Worm (Caenorhabditis elegans): ENCODE results near the gene egg-2.
A peak's percentile ranks its signal among the peaks of the same experiment; 100 is the strongest.

The egg-2 gene

DNA sequence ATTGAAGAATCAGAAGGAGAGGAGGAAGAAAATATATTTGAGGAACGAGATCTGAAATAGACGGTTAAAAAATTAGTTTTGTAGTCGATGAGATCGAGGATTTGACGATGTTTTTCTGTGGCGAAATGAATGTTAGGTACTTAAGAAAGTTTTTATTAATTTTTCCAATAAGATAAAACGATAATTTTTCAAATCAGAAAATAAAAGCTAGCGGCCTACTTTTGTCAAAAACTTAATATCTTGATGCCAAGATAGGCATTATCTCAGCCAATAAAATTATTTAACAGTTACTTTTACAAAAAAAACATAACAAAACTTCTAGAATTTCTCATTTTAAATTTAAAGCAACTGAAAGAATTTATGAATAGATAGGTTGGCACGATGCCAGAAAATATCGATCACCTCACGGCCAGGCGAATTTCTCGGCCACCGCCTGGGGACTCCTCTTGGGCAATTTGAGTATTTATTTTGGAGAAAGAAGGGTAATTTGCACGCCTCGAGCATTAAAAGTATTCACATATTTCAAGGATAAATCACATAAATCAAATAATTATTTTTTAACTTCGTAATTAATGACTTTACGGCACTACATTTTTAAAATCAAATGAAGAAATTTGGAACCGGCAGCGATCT lies 27.4 kb upstream of the egg-2 start, which contains the start of gene fubl-2:
Gene fubl-2, minus strand, starts transcription at position 51 of the 633 bp plus-strand sequence.
- peak; percentile 18 for TF ChIP-seq rnt-1 (tag; optimal IDR thresholded peaks at IDR 0.05)
- peak; percentile 34 for TF ChIP-seq ceh-34 (tag; optimal IDR thresholded peaks at IDR 0.05)
- no peak for TF ChIP-seq hlh-13 (GFP tag; optimal IDR thresholded peaks at IDR 0.05)
- peak; percentile 79 for TF ChIP-seq ets-4 (tag; optimal IDR thresholded peaks at IDR 0.05)
- peak; percentile 82 for TF ChIP-seq ceh-2 (tag; optimal IDR thresholded peaks at IDR 0.05)
- TF ChIP-seq elt-2 (tag; optimal IDR thresholded peaks at IDR 0.05) = peak; percentile 48
- TF ChIP-seq zip-5 (tag; optimal IDR thresholded peaks at IDR 0.05) = peak; percentile 42
- TF ChIP-seq F13H6.1 (tag; optimal IDR thresholded peaks at IDR 0.05) = peak; percentile 3
- peak; percentile 90 for TF ChIP-seq ceh-31 (tag; optimal IDR thresholded peaks at IDR 0.05)
- peak; percentile 79 for TF ChIP-seq C08G9.2 (tag; optimal IDR thresholded peaks at IDR 0.05)
- peak; percentile 73 for TF ChIP-seq ceh-48 (tag; optimal IDR thresholded peaks at IDR 0.05)
- no peak for TF ChIP-seq pha-4 (tag; optimal IDR thresholded peaks at IDR 0.05)
- TF ChIP-seq unc-42 (tag; optimal IDR thresholded peaks at IDR 0.05) = peak; percentile 16
- TF ChIP-seq unc-3 (GFP tag; conservative IDR thresholded peaks at IDR 0.05) = no peak
- no peak for TF ChIP-seq unc-3 (tag; optimal IDR thresholded peaks at IDR 0.05)
- TF ChIP-seq fkh-6 (tag; optimal IDR thresholded peaks at IDR 0.05) = peak; percentile 42
- TF ChIP-seq tbx-7 (tag; optimal IDR thresholded peaks at IDR 0.05) = peak; percentile 54
- TF ChIP-seq fax-1 (tag; optimal IDR thresholded peaks at IDR 0.05) = peak; percentile 18
- TF ChIP-seq elt-4 (tag; optimal IDR thresholded peaks at IDR 0.05) = no peak
- TF ChIP-seq hlh-8 (tag; optimal IDR thresholded peaks at IDR 0.05) = peak; percentile 6
- TF ChIP-seq ref-2 (tag; optimal IDR thresholded peaks at IDR 0.05) = peak; percentile 15

DNA sequence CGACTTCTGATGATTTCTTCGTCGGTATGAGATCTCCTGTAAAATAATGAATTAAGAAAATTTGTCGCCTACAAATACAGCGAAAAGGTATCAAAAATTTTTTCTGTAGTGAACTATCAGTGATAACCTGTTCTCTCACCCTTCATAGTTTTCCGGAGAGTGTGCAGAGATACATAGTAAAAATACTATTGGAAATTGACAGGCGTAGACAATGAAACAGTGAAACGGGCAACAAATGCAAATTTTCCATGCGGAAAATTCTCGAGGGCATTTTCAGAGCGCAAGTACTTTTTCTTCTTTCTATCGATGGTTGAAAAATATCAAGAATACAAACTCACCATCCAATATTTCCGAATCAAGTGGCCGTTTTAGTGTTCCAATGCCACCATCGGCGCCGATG lies 26.8 kb upstream of the egg-2 start:
- no peak for TF ChIP-seq unc-86 (tag; optimal IDR thresholded peaks at IDR 0.05)
- TF ChIP-seq hlh-15 (tag; optimal IDR thresholded peaks at IDR 0.05) = no peak
- no peak for TF ChIP-seq unc-42 (tag; optimal IDR thresholded peaks at IDR 0.05)
- TF ChIP-seq elt-4 (tag; optimal IDR thresholded peaks at IDR 0.05) = no peak
- no peak for TF ChIP-seq odd-2 (tag; optimal IDR thresholded peaks at IDR 0.05)
- TF ChIP-seq pros-1 (tag; optimal IDR thresholded peaks at IDR 0.05) = no peak
- no peak for TF ChIP-seq ets-4 (tag; optimal IDR thresholded peaks at IDR 0.05)
- no peak for TF ChIP-seq ceh-48 (tag; optimal IDR thresholded peaks at IDR 0.05)
- TF ChIP-seq hlh-8 (tag; optimal IDR thresholded peaks at IDR 0.05) = no peak
- no peak for TF ChIP-seq pax-1 (tag; optimal IDR thresholded peaks at IDR 0.05)
- no peak for TF ChIP-seq hlh-30 (tag; optimal IDR thresholded peaks at IDR 0.05; ENCODE audit: insufficient read depth)

DNA sequence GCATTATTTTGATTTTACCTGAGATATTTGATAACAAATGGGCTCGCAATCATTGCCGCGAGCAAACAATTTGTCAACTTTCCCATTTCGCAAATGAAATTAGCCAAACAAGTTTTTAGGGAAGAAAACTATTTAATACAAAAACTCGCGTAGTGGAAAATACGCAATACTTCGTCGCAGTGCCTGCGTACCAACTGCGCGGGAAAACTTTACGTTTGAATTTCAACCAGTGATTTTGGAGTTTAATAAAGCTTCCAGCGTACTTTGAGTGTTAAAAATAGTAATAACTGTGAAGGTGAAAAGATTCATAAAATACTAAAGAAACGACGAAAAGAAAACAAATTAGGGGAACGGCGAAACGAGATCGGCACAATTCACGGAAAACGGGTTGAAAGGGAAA lies 24.5 kb upstream of the egg-2 start, which contains the start of gene tofu-7:
Gene tofu-7, minus strand, starts transcription at position 111 of the 400 bp plus-strand sequence.
- TF ChIP-seq lin-11 (tag; optimal IDR thresholded peaks at IDR 0.05) (no peak), pag-3 (tag; optimal IDR thresholded peaks at IDR 0.05; ENCODE audit: borderline replicate concordance) (no peak), ttx-3 (tag; optimal IDR thresholded peaks at IDR 0.05) (no peak), sox-4 (tag; optimal IDR thresholded peaks at IDR 0.05) (no peak), C08G9.2 (tag; optimal IDR thresholded peaks at IDR 0.05) (no peak), gmeb-2 (tag; optimal IDR thresholded peaks at IDR 0.05) (no peak), dmd-4 (tag; optimal IDR thresholded peaks at IDR 0.05; ENCODE audit: borderline replicate concordance) (no peak), ceh-14 (tag; optimal IDR thresholded peaks at IDR 0.05) (no peak), rnt-1 (tag; optimal IDR thresholded peaks at IDR 0.05) (no peak), pha-4 (tag; optimal IDR thresholded peaks at IDR 0.05) (no peak), zip-5 (tag; optimal IDR thresholded peaks at IDR 0.05) (no peak), ceh-2 (tag; optimal IDR thresholded peaks at IDR 0.05) (no peak), unc-42 (tag; optimal IDR thresholded peaks at IDR 0.05) (no peak), ceh-45 (GFP tag; IDR thresholded peaks at IDR 0.05) (no peak), nhr-232 (tag; optimal IDR thresholded peaks at IDR 0.05) (no peak), mec-3 (tag; optimal IDR thresholded peaks at IDR 0.05; ENCODE audit: borderline replicate concordance) (no peak), F13H6.1 (tag; optimal IDR thresholded peaks at IDR 0.05) (no peak), ceh-22 (tag; optimal IDR thresholded peaks at IDR 0.05) (no peak)
